Fruit fly (Drosophila melanogaster): Measurements from ENCODE around the gene CG11052.

CG11052 gene

DNA sequence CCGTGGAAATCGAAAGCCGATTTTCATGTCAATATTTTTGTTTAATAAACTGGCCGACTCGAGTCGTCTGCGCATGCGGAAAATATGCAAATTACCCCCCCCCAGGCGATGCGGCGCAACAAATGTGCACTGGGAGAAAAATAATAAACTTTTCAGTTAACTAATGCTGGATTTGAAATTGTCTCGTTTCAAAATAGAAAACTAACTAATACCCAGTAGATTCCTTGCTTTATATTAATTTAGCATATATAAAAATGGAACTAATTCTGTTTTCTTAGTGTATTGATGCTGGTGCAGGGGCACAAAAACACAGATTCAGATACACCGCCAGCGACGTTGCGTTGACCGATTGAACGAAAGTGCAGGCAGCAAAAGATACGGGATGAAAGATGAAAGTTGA is 28.8 kb upstream of the CG11052 start (continued):
- TF ChIP-seq psq (GFP tag; optimal IDR thresholded peaks at IDR 0.05) (no peak), Sp1 (GFP tag; optimal IDR thresholded peaks at IDR 0.05) (no peak), Hr83 (GFP tag; optimal IDR thresholded peaks at IDR 0.05; ENCODE audit: poor library complexity, severe bottlenecking) (no peak), Dfd (GFP tag; optimal IDR thresholded peaks at IDR 0.05) (no peak), OdsH (GFP tag; optimal IDR thresholded peaks at IDR 0.05) (no peak)

DNA sequence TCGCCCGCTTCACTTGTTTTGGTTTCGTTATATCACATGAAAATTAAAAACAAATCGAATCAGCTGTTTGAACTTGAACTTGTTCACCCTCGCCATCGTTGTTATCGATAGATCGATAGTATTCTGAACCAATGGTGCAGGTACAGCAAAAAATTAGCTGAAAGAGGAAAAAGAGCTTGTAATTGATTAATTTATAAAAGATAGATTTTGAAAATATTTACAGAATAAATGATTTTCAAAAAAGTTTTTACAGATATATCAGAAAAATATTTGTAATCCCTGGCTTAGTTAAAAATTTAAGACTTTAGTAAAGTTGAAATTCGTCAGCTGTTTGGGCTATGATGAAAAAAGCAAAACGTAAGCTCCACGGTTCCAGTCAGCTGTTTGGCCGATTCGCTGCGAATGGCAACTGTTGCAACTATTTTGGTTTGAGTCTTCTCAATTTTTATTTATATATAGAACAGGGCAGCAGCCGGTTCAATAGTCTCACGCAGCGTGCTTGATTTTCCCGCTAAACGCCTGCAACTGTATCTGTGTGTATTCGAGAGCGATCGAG is 23.9 kb upstream of the CG11052 start, which contains the start of the genes CG11035 and unc-45:
Gene CG11035, minus strand, starts transcription at position 87 of the 556 bp plus-strand sequence.
Gene unc-45, plus strand, starts transcription at position 379 of the 556 bp plus-strand sequence.
- TF ChIP-seq brk (GFP tag; optimal IDR thresholded peaks at IDR 0.05) (peak; percentile 13), foxo (GFP tag; optimal IDR thresholded peaks at IDR 0.05) (peak in 1 of 2 experiments; percentile 48), Rel (GFP tag; optimal IDR thresholded peaks at IDR 0.05) (no peak), Rel (tag; optimal IDR thresholded peaks at IDR 0.05) (peak; percentile 23), Myc (optimal IDR thresholded peaks at IDR 0.05) (peak; percentile 55), HLH106 (tag; optimal IDR thresholded peaks at IDR 0.05) (peak; percentile 72), CG9705 (GFP tag; optimal IDR thresholded peaks at IDR 0.05) (peak; percentile 8), Hnf4 (GFP tag; optimal IDR thresholded peaks at IDR 0.05) (peak; percentile 66), rgr (GFP tag; optimal IDR thresholded peaks at IDR 0.05) (peak; percentile 17), dl (GFP tag; optimal IDR thresholded peaks at IDR 0.05; ENCODE audit: insufficient read depth in 1 of 2, partially characterized antibody in 2 of 2) (no peak), Jra (GFP tag; optimal IDR thresholded peaks at IDR 0.05) (peak; percentile 46), sv (GFP tag; optimal IDR thresholded peaks at IDR 0.05) (no peak), Dif (GFP tag; optimal IDR thresholded peaks at IDR 0.05; ENCODE audit: partially characterized antibody) (no peak), woc (GFP tag; optimal IDR thresholded peaks at IDR 0.05) (peak; percentile 83), fru (GFP tag; optimal IDR thresholded peaks at IDR 0.05) (peak; percentile 37), Sp1 (GFP tag; optimal IDR thresholded peaks at IDR 0.05) (peak; percentile 50), tai (GFP tag; optimal IDR thresholded peaks at IDR 0.05) (no peak), Vsx2 (GFP tag; optimal IDR thresholded peaks at IDR 0.05; ENCODE audit: partially characterized antibody) (no peak), br (GFP tag; optimal IDR thresholded peaks at IDR 0.05) (no peak), sage (GFP tag; optimal IDR thresholded peaks at IDR 0.05) (peak; percentile 54), dsf (GFP tag; optimal IDR thresholded peaks at IDR 0.05; ENCODE audit: borderline replicate concordance) (peak; percentile 10), Mio (GFP tag; optimal IDR thresholded peaks at IDR 0.05) (no peak), h (GFP tag; optimal IDR thresholded peaks at IDR 0.05) (peak; percentile 54)

DNA sequence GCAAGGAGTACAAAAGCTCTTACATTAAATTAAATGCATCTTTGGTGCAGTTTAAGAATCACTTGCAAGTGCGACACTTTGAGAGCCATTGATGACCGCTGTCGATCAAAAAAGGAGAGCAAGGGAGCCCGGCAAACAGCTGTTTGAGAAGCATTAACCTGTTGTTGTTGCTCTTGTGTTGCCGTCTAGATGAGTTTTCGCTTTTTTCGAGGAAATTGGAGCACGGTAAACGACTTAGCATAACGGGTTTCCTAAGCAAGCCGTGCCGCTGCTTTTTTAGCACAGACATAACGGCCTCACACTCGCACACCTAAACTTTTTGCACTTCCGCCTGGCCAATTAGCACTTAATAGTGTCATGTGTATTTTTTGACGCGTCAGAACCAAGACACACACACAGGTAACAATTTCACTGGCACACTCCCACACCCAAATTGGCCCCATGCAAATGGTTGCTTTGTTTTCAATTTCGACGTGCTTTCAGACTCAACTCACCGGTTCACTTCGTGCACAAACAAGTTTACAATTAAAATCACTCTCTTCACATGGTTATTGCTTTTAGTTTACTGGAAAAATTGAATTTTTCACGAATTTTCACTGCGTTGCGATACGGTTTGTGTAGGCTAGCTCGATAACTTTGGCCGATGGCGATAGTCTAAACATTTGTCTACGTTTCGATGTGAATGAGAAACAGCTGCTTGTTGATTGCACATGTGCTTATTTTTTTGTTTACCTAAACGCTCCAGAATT is 21.2 kb upstream of the CG11052 start, which contains the start of the genes CG10903 and CG2747:
Gene CG10903, plus strand, starts transcription at position 261 of the 749 bp plus-strand sequence.
Gene CG2747, minus strand, starts transcription at position 640 of the 749 bp plus-strand sequence.
- TF ChIP-seq Hr83 (GFP tag; optimal IDR thresholded peaks at IDR 0.05; ENCODE audit: poor library complexity, severe bottlenecking) (no peak), GATAd (GFP tag; optimal IDR thresholded peaks at IDR 0.05) (no peak), sage (GFP tag; optimal IDR thresholded peaks at IDR 0.05) (no peak), CrebA (GFP tag; optimal IDR thresholded peaks at IDR 0.05; ENCODE audit: borderline replicate concordance) (no peak), ey (GFP tag; optimal IDR thresholded peaks at IDR 0.05) (no peak), CG32264 (GFP tag; optimal IDR thresholded peaks at IDR 0.05) (no peak), rgr (GFP tag; optimal IDR thresholded peaks at IDR 0.05) (peak; percentile 3), foxo (GFP tag; optimal IDR thresholded peaks at IDR 0.05) (no peak), Dfd (GFP tag; optimal IDR thresholded peaks at IDR 0.05) (no peak), br (GFP tag; optimal IDR thresholded peaks at IDR 0.05) (no peak), Hr78 (GFP tag; optimal IDR thresholded peaks at IDR 0.05) (no peak), dl (GFP tag; optimal IDR thresholded peaks at IDR 0.05; ENCODE audit: insufficient read depth in 1 of 2, partially characterized antibody in 2 of 2) (no peak), Myc (optimal IDR thresholded peaks at IDR 0.05) (peak; percentile 76), h (GFP tag; optimal IDR thresholded peaks at IDR 0.05) (peak; percentile 50), Mio (GFP tag; optimal IDR thresholded peaks at IDR 0.05) (no peak), tai (GFP tag; optimal IDR thresholded peaks at IDR 0.05) (no peak), lola (GFP tag; optimal IDR thresholded peaks at IDR 0.05) (no peak), Hnf4 (GFP tag; optimal IDR thresholded peaks at IDR 0.05) (peak; percentile 24), Rel (GFP tag; optimal IDR thresholded peaks at IDR 0.05) (no peak), Rel (tag; optimal IDR thresholded peaks at IDR 0.05) (no peak), brk (GFP tag; optimal IDR thresholded peaks at IDR 0.05) (peak; percentile 26), Vsx2 (GFP tag; optimal IDR thresholded peaks at IDR 0.05; ENCODE audit: partially characterized antibody) (peak; percentile 37), Jra (GFP tag; optimal IDR thresholded peaks at IDR 0.05) (peak; percentile 3), woc (GFP tag; optimal IDR thresholded peaks at IDR 0.05) (no peak), dmrt93B (GFP tag; optimal IDR thresholded peaks at IDR 0.05) (no peak), OdsH (GFP tag; optimal IDR thresholded peaks at IDR 0.05) (no peak), CG9705 (GFP tag; optimal IDR thresholded peaks at IDR 0.05) (no peak), dsf (GFP tag; optimal IDR thresholded peaks at IDR 0.05; ENCODE audit: borderline replicate concordance) (no peak)

Measured in whole organism, wandering third instar larva.